Worm (Caenorhabditis elegans): ENCODE measurements around the gene T25B9.5.

ce11 chrIV:10718865-10719264 lies 35.7 kb downstream of the T25B9.5 start:
- TF ChIP-seq snpc-4 (tag; optimal IDR thresholded peaks at IDR 0.05) (no peak), ama-1 (optimal IDR thresholded peaks at IDR 0.05) (no peak)
